Fruit fly (Drosophila melanogaster): Measurements from ENCODE around the gene CG34178.
A peak's percentile ranks its signal among the peaks of the same experiment; 100 is the strongest.

The CG34178 gene

dm6 chr2L:4444457-4444856 lies 10.7 kb downstream of the CG34178 start, which contains the start of the genes morgue and Elp3 (continued):
- no peak for TF ChIP-seq CG8290 (GFP tag; optimal IDR thresholded peaks at IDR 0.05)
- peak in 1 of 2 experiments; percentile 50 for TF ChIP-seq CG8290 (tag; optimal IDR thresholded peaks at IDR 0.05)
- no peak for TF ChIP-seq gsb (GFP tag; IDR thresholded peaks at IDR 0.05)
- peak; percentile 49 for TF ChIP-seq CG17829 (tag; optimal IDR thresholded peaks at IDR 0.05)
- no peak for TF ChIP-seq Dfd (GFP tag; optimal IDR thresholded peaks at IDR 0.05)
- TF ChIP-seq CG2889 (GFP tag; IDR thresholded peaks at IDR 0.05) = no peak
- TF ChIP-seq sima (GFP tag; optimal IDR thresholded peaks at IDR 0.05) = no peak
- TF ChIP-seq pho (GFP tag; optimal IDR thresholded peaks at IDR 0.05) = no peak
- TF ChIP-seq bcd (GFP tag; optimal IDR thresholded peaks at IDR 0.05) = no peak
- no peak for TF ChIP-seq CG42726 (GFP tag; IDR thresholded peaks at IDR 0.05; ENCODE audit: partially characterized antibody)
- TF ChIP-seq repo (GFP tag; optimal IDR thresholded peaks at IDR 0.05) = no peak
- TF ChIP-seq CHES-1-like (GFP tag; optimal IDR thresholded peaks at IDR 0.05) = peak; percentile 31
- peak; percentile 56 for TF ChIP-seq sens (GFP tag)
- no peak for TF ChIP-seq scrt (GFP tag; optimal IDR thresholded peaks at IDR 0.05)
- TF ChIP-seq Myb (GFP tag; optimal IDR thresholded peaks at IDR 0.05) = peak; percentile 34
- 0 out of 3 replicates have a peak, but pooled peaks have one; percentile 14 for TF ChIP-seq row (GFP tag; IDR thresholded peaks at IDR 0.05)
- TF ChIP-seq CG3847 (GFP tag; IDR thresholded peaks at IDR 0.05) = no peak
- no peak for TF ChIP-seq TFAM (GFP tag; optimal IDR thresholded peaks at IDR 0.05)
- TF ChIP-seq CG17568 (GFP tag; optimal IDR thresholded peaks at IDR 0.05) = no peak
- no peak for TF ChIP-seq CG12744 (GFP tag; optimal IDR thresholded peaks at IDR 0.05)
- peak; percentile 58 for TF ChIP-seq Max (GFP tag; optimal IDR thresholded peaks at IDR 0.05)
- TF ChIP-seq caup (GFP tag; optimal IDR thresholded peaks at IDR 0.05; ENCODE audit: severe bottlenecking) = no peak
- peak; percentile 87 for TF ChIP-seq bbx (GFP tag; IDR thresholded peaks at IDR 0.05; ENCODE audit: partially characterized antibody)
- no peak for TF ChIP-seq CG3995 (GFP tag; optimal IDR thresholded peaks at IDR 0.05)
- peak in 1 of 3 experiments; percentile 23 for TF ChIP-seq Stat92E (GFP tag; optimal IDR thresholded peaks at IDR 0.05)
- peak; percentile 33 for TF ChIP-seq Dp (GFP tag; optimal IDR thresholded peaks at IDR 0.05)
- TF ChIP-seq chinmo (GFP tag; IDR thresholded peaks at IDR 0.05; ENCODE audit: partially characterized antibody) = 0 out of 4 replicates have a peak, but pooled peaks have one; percentile 61
- TF ChIP-seq Xrp1 (GFP tag; IDR thresholded peaks at IDR 0.05) = 0 out of 2 replicates have a peak, but pooled peaks have one; percentile 6
- TF ChIP-seq MESR4 (GFP tag; optimal IDR thresholded peaks at IDR 0.05) = peak; percentile 86
- no peak for TF ChIP-seq cas (GFP tag; IDR thresholded peaks at IDR 0.05)
- TF ChIP-seq NK7.1 (GFP tag; optimal IDR thresholded peaks at IDR 0.05) = no peak
- no peak for TF ChIP-seq gce (GFP tag; IDR thresholded peaks at IDR 0.05)
- no peak for TF ChIP-seq br (optimal IDR thresholded peaks at IDR 0.05)
- TF ChIP-seq luna (GFP tag; optimal IDR thresholded peaks at IDR 0.05) = no peak
- TF ChIP-seq CG2199 (GFP tag; IDR thresholded peaks at IDR 0.05) = no peak
- peak; percentile 72 for TF ChIP-seq CG14860 (GFP tag; IDR thresholded peaks at IDR 0.05; ENCODE audit: partially characterized antibody)
- TF ChIP-seq CG1529 (GFP tag; optimal IDR thresholded peaks at IDR 0.05) = no peak
- TF ChIP-seq YL-1 (GFP tag; optimal IDR thresholded peaks at IDR 0.05) = peak; percentile 89
- TF ChIP-seq Hey (tag; optimal IDR thresholded peaks at IDR 0.05) = no peak
- TF ChIP-seq Sox100B (GFP tag; optimal IDR thresholded peaks at IDR 0.05) = no peak
- TF ChIP-seq unc-4 (GFP tag; IDR thresholded peaks at IDR 0.05; ENCODE audit: partially characterized antibody) = peak; percentile 56
- TF ChIP-seq Med (GFP tag) = peak; percentile 73
- TF ChIP-seq Chrac-16 (GFP tag; optimal IDR thresholded peaks at IDR 0.05) = no peak
- TF ChIP-seq crol (GFP tag; IDR thresholded peaks at IDR 0.05) = no peak
- TF ChIP-seq CG10321 (GFP tag; IDR thresholded peaks at IDR 0.05) = no peak
- peak; percentile 77 for TF ChIP-seq CG6791 (GFP tag; IDR thresholded peaks at IDR 0.05; ENCODE audit: partially characterized antibody)
- peak; percentile 50 for TF ChIP-seq BEAF-32 (GFP tag; optimal IDR thresholded peaks at IDR 0.05)
- TF ChIP-seq CG14441 (GFP tag; IDR thresholded peaks at IDR 0.05) = no peak
- TF ChIP-seq PHDP (tag; optimal IDR thresholded peaks at IDR 0.05) = no peak
- no peak for TF ChIP-seq fd64A (GFP tag; optimal IDR thresholded peaks at IDR 0.05)
- peak; percentile 66 for TF ChIP-seq vnd (GFP tag; IDR thresholded peaks at IDR 0.05; ENCODE audit: partially characterized antibody)
